Fruit fly (Drosophila melanogaster): ENCODE measurements around the gene scpr-C.

The scpr-C gene

DNA sequence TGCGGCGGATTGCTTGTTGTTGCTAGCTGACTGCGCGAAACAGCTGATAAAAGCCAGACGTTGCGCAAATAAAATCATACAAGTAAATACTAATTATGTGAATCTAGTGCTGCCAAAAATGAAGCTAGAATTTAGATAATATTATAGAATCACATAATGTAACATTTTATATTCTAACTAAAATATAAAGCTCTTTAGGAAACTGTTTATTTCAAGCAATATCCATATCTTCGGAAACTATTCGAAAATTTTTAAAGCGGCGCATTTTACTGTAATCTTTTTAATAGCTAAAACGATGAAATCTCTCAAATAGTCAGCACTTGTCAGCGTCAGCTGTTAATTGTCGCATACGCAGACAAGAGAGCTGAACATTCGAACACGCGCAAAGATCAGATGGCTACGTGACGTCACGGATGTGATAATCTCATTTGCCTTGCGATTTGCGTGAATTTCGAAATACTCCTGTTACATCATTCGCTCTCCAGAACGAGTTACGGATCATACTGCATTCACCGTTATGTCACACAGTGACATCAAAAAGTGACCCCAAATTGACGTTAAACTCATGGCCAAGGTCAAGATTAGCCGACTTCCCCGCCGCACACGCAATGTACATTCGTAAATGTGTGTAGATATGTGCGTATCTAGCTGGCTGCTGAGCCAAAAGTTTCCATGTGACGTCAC is 17.9 kb downstream of the scpr-C start:
- no peak for TF ChIP-seq CG17801 (GFP tag; optimal IDR thresholded peaks at IDR 0.05; ENCODE audit: partially characterized antibody)

- no peak for TF ChIP-seq CG17801 (GFP tag; optimal IDR thresholded peaks at IDR 0.05; ENCODE audit: partially characterized antibody)
These were observed 18.8 kb downstream of the scpr-C start, which contains the start of the genes CG17734 and CG5214 for dm6 chr3R:11243951-11244660. CG17734 (minus strand) TSS chr3R:11243999. CG5214 (plus strand) TSS chr3R:11244302.

- no peak for TF ChIP-seq CG17801 (GFP tag; optimal IDR thresholded peaks at IDR 0.05; ENCODE audit: partially characterized antibody)
These were observed 20.5 kb downstream of the scpr-C start for dm6 chr3R:11245803-11246202.

DNA sequence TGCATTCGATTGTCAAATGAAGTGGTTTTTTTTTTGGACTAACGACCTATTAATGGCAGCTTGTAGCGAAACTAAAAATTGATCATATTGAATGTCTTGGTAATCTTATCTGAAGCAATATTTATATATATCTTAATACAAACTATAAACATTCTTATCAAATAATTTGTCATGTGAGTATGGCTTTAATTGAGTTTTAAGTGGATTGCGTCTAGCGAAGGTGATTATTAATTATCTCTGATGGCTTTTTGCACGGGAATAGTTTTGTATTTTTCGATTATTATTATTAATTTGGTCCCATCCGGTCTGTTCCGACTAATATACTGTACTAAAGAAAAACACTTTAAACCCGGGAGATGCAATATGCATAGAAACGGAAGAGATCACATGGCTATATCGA is 21.5 kb downstream of the scpr-C start:
- no peak for TF ChIP-seq CG17801 (GFP tag; optimal IDR thresholded peaks at IDR 0.05; ENCODE audit: partially characterized antibody)

dm6 chr3R:11253768-11254167 is 28.4 kb downstream of the scpr-C start:
- no peak for TF ChIP-seq CG17801 (GFP tag; optimal IDR thresholded peaks at IDR 0.05; ENCODE audit: partially characterized antibody)

dm6 chr3R:11254382-11254953 is 29.1 kb downstream of the scpr-C start:
- TF ChIP-seq CG17801 (GFP tag; optimal IDR thresholded peaks at IDR 0.05; ENCODE audit: partially characterized antibody): no peak

DNA sequence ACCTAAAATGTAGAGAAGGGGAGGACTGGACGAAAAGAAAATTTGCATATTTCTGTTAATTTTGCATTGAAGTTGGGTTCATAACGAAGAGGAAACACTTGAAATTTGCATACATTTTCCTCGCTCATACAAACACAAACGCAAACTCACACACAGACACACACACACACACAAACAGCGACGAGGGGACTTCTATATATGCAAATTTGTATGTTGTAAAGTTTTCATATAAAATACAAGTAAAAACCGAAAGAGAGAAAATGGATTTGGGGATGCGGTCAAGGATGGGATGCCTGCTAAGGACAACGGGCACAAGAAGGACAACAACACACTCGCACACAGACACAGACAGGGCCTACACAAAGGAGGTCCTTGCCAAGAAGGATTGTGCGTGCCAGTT is 32.2 kb downstream of the scpr-C start:
- TF ChIP-seq CG17801 (GFP tag; optimal IDR thresholded peaks at IDR 0.05; ENCODE audit: partially characterized antibody): no peak

DNA sequence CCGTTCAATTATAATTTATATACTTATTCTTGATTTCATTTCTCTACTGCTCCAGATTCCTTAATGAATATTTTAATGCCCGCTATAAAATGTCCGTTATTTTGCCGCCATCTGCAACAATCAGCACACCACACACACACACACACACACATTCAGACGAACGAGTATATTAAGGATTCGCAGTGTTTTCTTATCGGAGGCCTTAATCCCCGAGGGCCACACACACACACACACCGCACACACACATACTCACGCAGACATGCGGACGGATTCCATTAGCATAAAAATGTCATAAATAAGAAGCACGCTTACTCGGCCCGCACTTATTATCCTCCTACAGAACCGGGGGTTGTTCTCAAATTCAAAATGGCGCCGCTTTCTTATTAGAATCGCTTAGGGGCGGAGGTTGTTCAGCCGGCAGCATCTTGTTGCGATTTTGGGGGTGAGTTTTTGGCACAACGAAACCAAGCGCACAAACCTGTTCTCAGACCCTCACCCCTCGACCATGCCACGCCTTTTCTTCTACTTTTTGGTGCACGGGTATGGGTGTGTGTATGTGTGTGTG is 35.7 kb downstream of the scpr-C start:
- TF ChIP-seq CG17801 (GFP tag; optimal IDR thresholded peaks at IDR 0.05; ENCODE audit: partially characterized antibody): no peak

DNA sequence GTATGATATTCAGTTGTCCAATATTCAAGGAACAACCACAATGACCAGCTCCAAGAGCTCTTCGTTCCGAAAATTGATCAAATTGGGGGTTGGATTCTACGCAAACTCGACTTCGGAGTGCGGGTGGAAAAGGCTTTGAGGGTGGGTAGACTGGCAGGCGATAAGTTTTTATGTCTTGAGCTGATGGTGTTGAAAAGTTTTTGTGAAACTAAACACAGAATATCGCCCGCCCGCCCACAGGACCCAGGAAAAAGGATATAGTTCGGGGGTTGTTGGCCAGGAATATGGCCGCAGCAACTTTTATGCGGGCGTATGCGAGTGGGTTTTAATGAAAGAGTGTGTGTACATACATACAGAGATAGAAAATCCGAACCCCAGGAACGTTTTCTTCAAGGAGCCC is 38.3 kb downstream of the scpr-C start:
- no peak for TF ChIP-seq CG17801 (GFP tag; optimal IDR thresholded peaks at IDR 0.05; ENCODE audit: partially characterized antibody)

DNA sequence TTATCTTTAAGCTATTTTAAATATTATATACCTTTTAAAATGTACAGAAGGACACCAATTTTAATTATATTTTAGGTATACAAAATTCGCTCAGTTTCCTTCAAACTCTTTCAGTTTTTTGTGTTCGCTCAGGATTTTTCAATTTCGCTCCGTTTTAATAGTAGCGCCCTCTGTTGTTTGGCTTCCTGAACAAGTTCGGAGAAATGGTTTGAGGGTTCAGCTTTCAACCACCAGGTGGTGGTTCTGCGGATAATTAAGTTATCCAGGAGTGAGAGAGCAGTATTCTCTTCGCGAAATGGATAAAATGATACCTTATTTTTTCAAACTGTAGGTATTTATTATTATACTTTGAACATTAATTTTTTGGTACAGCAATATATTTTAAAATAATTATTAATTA is 43.7 kb downstream of the scpr-C start:
- TF ChIP-seq CG17801 (GFP tag; optimal IDR thresholded peaks at IDR 0.05; ENCODE audit: partially characterized antibody): no peak

- TF ChIP-seq CG17801 (GFP tag; optimal IDR thresholded peaks at IDR 0.05; ENCODE audit: partially characterized antibody): no peak
These were observed 45.3 kb downstream of the scpr-C start for dm6 chr3R:11270574-11270973.

DNA sequence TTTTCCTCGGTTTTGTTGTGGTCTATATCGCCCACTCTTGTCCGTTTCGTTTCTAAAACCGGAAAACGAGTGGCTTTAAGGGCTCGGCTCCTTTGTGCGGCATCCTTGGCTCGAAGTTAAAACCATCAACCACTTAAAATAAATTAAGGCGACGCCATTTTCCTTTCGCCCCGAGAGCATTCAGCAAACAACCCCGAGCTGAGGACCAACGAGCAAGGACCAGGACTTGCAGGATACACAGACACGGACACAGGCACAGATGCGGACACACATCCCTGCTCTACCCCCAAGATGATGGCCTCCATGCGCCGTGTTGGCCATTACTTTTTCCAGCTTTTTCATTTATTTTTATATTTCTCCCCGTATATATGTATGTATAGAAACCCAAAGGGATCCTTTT is 47.3 kb downstream of the scpr-C start:
- TF ChIP-seq CG17801 (GFP tag; optimal IDR thresholded peaks at IDR 0.05; ENCODE audit: partially characterized antibody): no peak
